Worm (Caenorhabditis elegans) whole organism, L4 larva: ENCODE results near the gene H40L08.2.

Experiments used
- F10B5.3 ChIP-seq: sonication (generic microtip); optimal IDR thresholded peaks from 2 replicates; lab custom pipeline; 2016; ENCODE audit warnings: mild to moderate bottlenecking, missing genetic modification characterization, missing compliant biosample characterization
- T20F7.1 ChIP-seq: fragments of 200-800 bp; sonication (Bioruptor generic); optimal IDR thresholded peaks from 2 replicates; lab custom pipeline; 2018; ENCODE audit warnings: mild to moderate bottlenecking, missing genetic modification characterization, missing compliant biosample characterization
- ama-1 ChIP-seq: fragments of 150-350 bp; optimal IDR thresholded peaks from 2 replicates; lab custom pipeline; 2014; ENCODE audit warnings: inconsistent platforms, mixed read lengths
- dpl-1 ChIP-seq: fragments of 150-350 bp; optimal IDR thresholded peaks from 2 replicates; lab custom pipeline; 2014; ENCODE audit warnings: missing biosample characterization, missing genetic modification reagents, missing genetic modification characterization
- fos-1 ChIP-seq: fragments of 150-350 bp; optimal IDR thresholded peaks from 2 replicates; lab custom pipeline; 2014; ENCODE audit warnings: missing biosample characterization, missing genetic modification characterization
- nhr-25 ChIP-seq: sonication (generic microtip); optimal IDR thresholded peaks from 2 replicates; lab custom pipeline; 2017; ENCODE audit warnings: missing genetic modification characterization, mild to moderate bottlenecking, missing compliant biosample characterization, antibody characterized with exemption, moderate library complexity, borderline replicate concordance; ENCODE audit not compliant: insufficient read depth
- nhr-77 ChIP-seq: fragments of 150-350 bp; optimal IDR thresholded peaks from 2 replicates; lab custom pipeline; 2014; ENCODE audit warnings: missing biosample characterization, missing genetic modification characterization
- pqm-1 ChIP-seq: sonication (generic microtip); optimal IDR thresholded peaks from 2 replicates; lab custom pipeline; 2017; ENCODE audit warnings: missing biosample characterization, missing genetic modification characterization
- unc-39 ChIP-seq: sonication (generic microtip); optimal IDR thresholded peaks from 2 replicates; lab custom pipeline; 2017; ENCODE audit warnings: missing biosample characterization, missing genetic modification characterization
- unc-62 ChIP-seq, 3 experiments: fragments of 150-350 bp in 1 of 3; sonication (generic microtip); optimal IDR thresholded peaks in 2 of 3; peaks in 1 of 3; 1 replicate in 1 of 3; 2 replicates in 2 of 3; lab custom pipeline; 2014 to 2017; ENCODE audit warnings: missing biosample characterization in 3 of 3, missing genetic modification characterization in 3 of 3, missing genetic modification reagents in 3 of 3, missing genotype in 1 of 3
- ztf-11 ChIP-seq: fragments of 150-350 bp; optimal IDR thresholded peaks from 2 replicates; lab custom pipeline; 2014; ENCODE audit warnings: missing biosample characterization, missing genetic modification characterization
- ztf-7 ChIP-seq: fragments of 150-350 bp; optimal IDR thresholded peaks from 2 replicates; lab custom pipeline; 2014; ENCODE audit warnings: missing biosample characterization, missing genetic modification characterization

DNA sequence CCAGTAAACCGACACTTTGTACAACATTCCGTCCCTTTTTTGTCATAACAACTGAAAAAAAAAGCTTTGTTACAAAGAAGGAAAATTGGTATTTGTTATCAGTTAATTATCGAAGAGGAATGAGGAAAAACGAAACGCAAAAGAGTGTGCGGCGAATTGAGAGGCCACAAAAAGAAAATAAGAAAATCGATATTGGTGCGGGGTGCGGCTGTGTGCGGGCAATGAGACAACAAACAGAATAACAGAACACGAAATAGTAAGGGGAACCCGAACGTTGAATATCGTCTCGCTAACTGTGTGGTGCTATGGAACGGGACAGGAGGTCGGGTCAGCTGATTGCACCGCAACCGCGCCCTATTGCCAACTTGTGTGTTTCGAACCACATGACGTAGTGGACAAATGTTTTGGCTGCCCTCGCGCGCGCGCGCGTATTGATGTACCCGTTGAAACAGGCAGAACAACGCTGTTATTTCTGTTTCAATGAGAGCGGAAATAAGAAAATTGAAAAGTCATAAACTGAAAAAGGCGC lies 36.9 kb downstream of the H40L08.2 start, which contains the start of gene C18B12.4:
- TF ChIP-seq nhr-77 (peak; percentile 94), fos-1 (tag; lab: Kevin White, UChicago) (no peak), unc-39 (tag; lab: Kevin White, UChicago) (no peak), pqm-1 (tag; lab: Kevin White, UChicago) (peak; percentile 54), dpl-1 (GFP tag; lab: Kevin White, UChicago) (peak; percentile 69), unc-62 (GFP tag; optimal IDR thresholded peaks at IDR 0.05 in 1 of 2; lab: Kevin White, UChicago) (peak in 1 of 2 experiments; percentile 98), unc-62 (tag; optimal IDR thresholded peaks at IDR 0.05; lab: Kevin White, UChicago) (no peak), T20F7.1 (GFP tag; lab: Kevin White, UChicago) (peak; percentile 75), F10B5.3 (no peak), nhr-25 (tag; lab: Kevin White, UChicago) (peak; percentile 87), ama-1 (lab: Kevin White, UChicago) (peak; percentile 78), ztf-11 (tag; lab: Kevin White, UChicago) (no peak), ztf-7 (no peak)
